Worm (Caenorhabditis elegans): Measurements from ENCODE around the gene F17A2.13.

Gene F17A2.13

DNA sequence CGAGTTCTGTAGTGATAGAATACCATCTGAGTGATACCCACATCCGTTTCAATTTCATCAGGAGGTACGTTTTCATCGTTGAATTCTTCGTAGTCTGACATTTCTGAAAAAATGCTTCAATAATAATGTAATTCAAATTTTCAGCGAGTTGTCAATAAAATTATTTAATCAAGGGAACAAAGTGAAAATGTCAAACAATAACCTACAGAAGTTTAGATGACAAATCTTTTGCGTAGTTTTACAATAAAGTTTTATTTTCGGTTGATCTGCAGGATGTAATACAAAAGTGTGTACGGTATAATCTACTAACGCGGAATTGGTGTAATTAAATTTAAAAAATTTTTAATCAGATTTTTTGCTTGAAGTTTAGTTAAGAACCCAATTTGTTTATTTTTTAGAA lies 33.2 kb upstream of the F17A2.13 start, which contains the start of gene C04B4.5:
C04B4.5 (minus strand) TSS at position 101 of the 400 bp plus-strand sequence.
- TF ChIP-seq odd-2 (tag; optimal IDR thresholded peaks at IDR 0.05) (no peak), nhr-11 (tag; optimal IDR thresholded peaks at IDR 0.05) (no peak), pha-4 (tag; optimal IDR thresholded peaks at IDR 0.05) (no peak), rnt-1 (tag; optimal IDR thresholded peaks at IDR 0.05) (no peak), dmd-4 (tag; optimal IDR thresholded peaks at IDR 0.05; ENCODE audit: borderline replicate concordance) (no peak), npax-4 (tag; optimal IDR thresholded peaks at IDR 0.05) (no peak), hlh-15 (tag; optimal IDR thresholded peaks at IDR 0.05) (no peak), elt-4 (tag; optimal IDR thresholded peaks at IDR 0.05) (no peak), pag-3 (tag; optimal IDR thresholded peaks at IDR 0.05; ENCODE audit: borderline replicate concordance) (no peak), ttx-3 (tag; optimal IDR thresholded peaks at IDR 0.05) (no peak), ceh-30 (tag; optimal IDR thresholded peaks at IDR 0.05) (no peak), K02D7.2 (tag; optimal IDR thresholded peaks at IDR 0.05) (no peak), syd-9 (tag; optimal IDR thresholded peaks at IDR 0.05) (no peak), unc-86 (tag; optimal IDR thresholded peaks at IDR 0.05) (no peak), ceh-48 (tag; optimal IDR thresholded peaks at IDR 0.05) (no peak), sdc-2 (tag; optimal IDR thresholded peaks at IDR 0.05) (no peak), pha-2 (tag; optimal IDR thresholded peaks at IDR 0.05) (no peak), pat-9 (tag; optimal IDR thresholded peaks at IDR 0.05) (no peak), ref-2 (tag; optimal IDR thresholded peaks at IDR 0.05) (no peak)

DNA sequence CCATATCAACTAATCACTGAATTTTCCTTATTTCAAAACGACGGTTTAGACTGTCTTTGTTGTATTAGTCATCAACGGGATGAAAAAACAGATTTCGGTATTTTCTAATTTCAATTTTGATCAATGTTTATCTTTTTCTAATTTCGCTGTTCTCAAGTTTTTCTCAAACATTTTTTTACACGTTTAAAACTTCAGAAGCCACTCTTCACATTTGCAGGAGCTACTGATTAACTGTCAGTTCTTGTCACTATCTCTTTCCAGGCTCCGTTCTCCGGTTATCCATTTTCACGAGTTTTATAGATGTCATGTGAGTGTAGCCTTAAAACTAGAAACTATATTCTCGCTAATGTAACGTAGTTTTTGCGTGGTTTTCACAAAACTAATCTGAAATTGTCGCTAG lies 30.9 kb upstream of the F17A2.13 start, which contains the start of gene C04B4.4:
C04B4.4 (plus strand) TSS at position 301 of the 400 bp plus-strand sequence.
- no peak for TF ChIP-seq hlh-15 (tag; optimal IDR thresholded peaks at IDR 0.05)

DNA sequence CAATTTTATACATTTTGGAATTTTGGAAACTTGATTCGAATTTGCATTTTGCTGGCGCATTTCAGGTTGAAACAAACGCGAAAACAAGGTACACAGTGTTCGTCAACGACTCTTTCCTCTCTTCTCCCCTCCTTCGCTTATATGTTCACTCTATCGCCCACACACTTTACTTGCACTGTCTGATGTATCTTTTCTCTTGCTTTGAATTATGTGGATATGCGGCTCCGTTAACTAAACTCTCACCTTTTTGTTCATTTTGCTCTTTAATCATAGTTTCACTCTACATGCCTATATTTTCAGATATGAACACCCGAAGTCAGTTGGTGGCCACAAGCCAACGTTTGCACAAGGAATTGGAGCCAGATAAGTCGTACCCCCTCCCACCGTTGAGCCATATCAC lies 27.2 kb upstream of the F17A2.13 start, which contains the start of gene W06D11.1:
W06D11.1 (plus strand) TSS at position 301 of the 400 bp plus-strand sequence.
- no peak for TF ChIP-seq pha-2 (tag; optimal IDR thresholded peaks at IDR 0.05)
- TF ChIP-seq unc-3 (GFP tag; conservative IDR thresholded peaks at IDR 0.05): no peak
- no peak for TF ChIP-seq unc-3 (tag; optimal IDR thresholded peaks at IDR 0.05)
- no peak for TF ChIP-seq ahr-1 (tag; optimal IDR thresholded peaks at IDR 0.05)
- TF ChIP-seq ets-4 (tag; optimal IDR thresholded peaks at IDR 0.05): no peak
- no peak for TF ChIP-seq K02D7.2 (tag; optimal IDR thresholded peaks at IDR 0.05)
- TF ChIP-seq unc-55 (GFP tag; optimal IDR thresholded peaks at IDR 0.05): no peak
- no peak for TF ChIP-seq Y22D7AL.16 (tag; optimal IDR thresholded peaks at IDR 0.05)
- no peak for TF ChIP-seq che-1 (tag; optimal IDR thresholded peaks at IDR 0.05)
- no peak for TF ChIP-seq lim-6 (tag; optimal IDR thresholded peaks at IDR 0.05)
- no peak for TF ChIP-seq F13H6.1 (tag; optimal IDR thresholded peaks at IDR 0.05)
- no peak for TF ChIP-seq C08G9.2 (tag; optimal IDR thresholded peaks at IDR 0.05)
- TF ChIP-seq hlh-30 (tag; optimal IDR thresholded peaks at IDR 0.05; ENCODE audit: insufficient read depth): no peak

DNA sequence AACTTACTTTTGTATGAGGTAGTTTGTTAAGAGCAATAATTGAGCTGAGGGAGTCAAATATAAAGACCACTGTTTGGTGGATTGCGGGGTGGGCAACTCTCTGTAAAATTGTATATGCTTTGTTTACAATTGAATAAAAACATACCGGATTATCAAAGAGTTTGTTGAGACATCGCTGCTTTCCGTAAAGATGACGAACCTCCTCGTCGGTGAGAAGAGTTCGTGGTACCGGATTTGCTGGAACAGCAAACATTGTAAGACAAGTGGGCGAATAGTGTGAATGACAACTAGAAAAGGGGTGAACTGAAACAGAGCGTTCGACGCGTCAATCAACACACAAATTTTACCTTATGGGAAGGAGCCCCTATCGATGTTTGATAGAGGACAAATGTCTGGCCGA lies 25.1 kb upstream of the F17A2.13 start, which contains the start of gene W06D11.2:
W06D11.2 (minus strand) TSS at position 339 of the 400 bp plus-strand sequence.
- TF ChIP-seq pqm-1 (tag; optimal IDR thresholded peaks at IDR 0.05) (no peak), ceh-24 (tag; optimal IDR thresholded peaks at IDR 0.05) (no peak), hlh-13 (GFP tag; optimal IDR thresholded peaks at IDR 0.05) (no peak), nhr-232 (tag; optimal IDR thresholded peaks at IDR 0.05) (no peak), hlh-15 (tag; optimal IDR thresholded peaks at IDR 0.05) (no peak), dve-1 (tag; optimal IDR thresholded peaks at IDR 0.05) (no peak), sdc-2 (tag; optimal IDR thresholded peaks at IDR 0.05) (no peak), ceh-30 (tag; optimal IDR thresholded peaks at IDR 0.05) (no peak), pha-4 (tag; optimal IDR thresholded peaks at IDR 0.05) (no peak), nfya-1 (tag; optimal IDR thresholded peaks at IDR 0.05) (no peak), odd-2 (tag; optimal IDR thresholded peaks at IDR 0.05) (no peak), syd-9 (tag; optimal IDR thresholded peaks at IDR 0.05) (no peak), ceh-34 (tag; optimal IDR thresholded peaks at IDR 0.05) (no peak), ahr-1 (tag; optimal IDR thresholded peaks at IDR 0.05) (no peak), sox-2 (GFP tag; IDR thresholded peaks at IDR 0.05) (no peak), elt-2 (tag; optimal IDR thresholded peaks at IDR 0.05) (no peak), unc-86 (tag; optimal IDR thresholded peaks at IDR 0.05) (no peak)
